Fruit fly (Drosophila melanogaster) S2 (cell line): ENCODE measurements around the gene CG32544.

Experiments used
- CG8478 ChIP-seq: fragments of >200 bp; optimal IDR thresholded peaks from 2 replicates; lab custom pipeline; 2018
- CTCF ChIP-seq, 2 experiments: fragments of >200 bp; optimal IDR thresholded peaks; 2 replicates each; lab custom pipeline; 2018

DNA sequence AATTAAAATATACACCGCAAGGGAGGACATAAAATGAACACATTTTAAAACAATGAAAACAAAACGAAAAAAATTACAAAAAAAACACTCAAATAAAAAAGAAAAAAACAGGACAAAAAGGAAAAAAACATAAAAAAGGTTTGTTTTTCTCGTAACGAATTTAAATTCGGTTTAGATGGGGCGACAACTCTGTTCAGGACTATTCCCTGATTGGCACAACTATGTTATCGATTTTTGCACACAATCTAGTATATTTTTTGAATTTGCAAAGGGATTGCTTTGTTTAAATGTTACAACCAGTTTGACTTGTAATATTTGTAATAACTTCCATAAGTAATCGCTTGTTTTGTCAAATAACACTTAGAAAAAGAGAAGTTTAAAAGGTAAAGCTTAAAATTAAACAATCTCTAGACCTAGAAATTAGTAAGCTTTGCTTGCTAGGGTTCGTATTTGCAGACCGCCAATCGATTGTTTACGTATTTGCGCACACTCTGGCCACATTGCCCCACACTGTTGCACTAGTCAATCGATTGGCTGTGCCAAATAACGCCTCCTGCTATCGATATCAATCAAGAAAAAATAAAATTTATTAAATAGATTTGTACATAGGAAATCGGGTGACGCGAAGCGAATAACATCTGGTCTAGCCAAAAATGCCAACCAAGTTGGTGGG is 24.1 kb downstream of the CG32544 start, which contains the start of gene CG7332:
- TF ChIP-seq CG8478 (lab: Kevin White, UChicago) (no peak), CTCF (optimal IDR thresholded peaks at IDR 0.05; lab: Kevin White, UChicago) (no peak)
